Fruit fly (Drosophila melanogaster) whole organism, prepupa: ENCODE measurements around the gene CG31999.
A peak's percentile ranks its signal among the peaks of the same experiment; 100 is the strongest.

Source experiments
- CG11762 ChIP-seq: fragments of 200-800 bp; sonication (Bioruptor generic); optimal IDR thresholded peaks from 3 replicates; lab custom pipeline; 2016; ENCODE audit warnings: missing biosample characterization, missing genetic modification characterization; ENCODE audit not compliant: insufficient read depth
- CG16779 ChIP-seq: fragments of 200-800 bp; sonication (Bioruptor generic); optimal IDR thresholded peaks from 3 replicates; lab custom pipeline; 2017; ENCODE audit warnings: missing biosample characterization, mild to moderate bottlenecking, missing genetic modification characterization
- CG32006 ChIP-seq: fragments of 200-800 bp; sonication (Bioruptor generic); optimal IDR thresholded peaks from 3 replicates; lab custom pipeline; 2017; ENCODE audit warnings: missing biosample characterization, mild to moderate bottlenecking, missing genetic modification characterization
- CG4318 ChIP-seq: fragments of 200-800 bp; sonication (Bioruptor generic); optimal IDR thresholded peaks from 3 replicates; lab custom pipeline; 2017; ENCODE audit warnings: missing biosample characterization, mild to moderate bottlenecking, missing genetic modification characterization
- CG6854 ChIP-seq: fragments of 200-800 bp; sonication (Bioruptor generic); optimal IDR thresholded peaks from 2 replicates; lab custom pipeline; 2017; ENCODE audit warnings: missing biosample characterization, mild to moderate bottlenecking, missing genetic modification characterization
- Eip78C ChIP-seq: fragments of 200-800 bp; sonication (Bioruptor generic); peaks from one replicate; lab custom pipeline; 2016; ENCODE audit warnings: missing biosample characterization, missing genetic modification characterization
- Hr38 ChIP-seq: sonication (Bioruptor generic); optimal IDR thresholded peaks from 2 replicates; lab custom pipeline; 2016; ENCODE audit warnings: missing biosample characterization, missing genetic modification characterization
- Lpt ChIP-seq: fragments of 200-800 bp; sonication (Bioruptor generic); optimal IDR thresholded peaks from 3 replicates; lab custom pipeline; 2016; ENCODE audit warnings: missing biosample characterization, missing genetic modification characterization
- OdsH ChIP-seq: fragments of 200-800 bp; sonication (Bioruptor generic); optimal IDR thresholded peaks from 3 replicates; lab custom pipeline; 2016; ENCODE audit warnings: missing biosample characterization, missing genetic modification characterization
- Sox102F ChIP-seq: fragments of 200-800 bp; sonication (Bioruptor generic); optimal IDR thresholded peaks from 2 replicates; lab custom pipeline; 2016; ENCODE audit warnings: missing biosample characterization, mild to moderate bottlenecking, missing genetic modification characterization
- acj6 ChIP-seq: fragments of 200-800 bp; sonication (Bioruptor generic); optimal IDR thresholded peaks from 3 replicates; lab custom pipeline; 2016; ENCODE audit warnings: missing biosample characterization, missing genetic modification characterization
- eg ChIP-seq: fragments of 200-800 bp; sonication (Bioruptor generic); IDR thresholded peaks from 3 replicates; pipeline ENCODE4 v1.3.6; 2022; ENCODE audit warnings: missing biosample characterization, missing genetic modification characterization
- pdm3 ChIP-seq: fragments of 200-800 bp; sonication (Bioruptor generic); optimal IDR thresholded peaks from 3 replicates; lab custom pipeline; 2016; ENCODE audit warnings: missing biosample characterization, missing genetic modification characterization
- spab ChIP-seq: fragments of 200-800 bp; sonication (Bioruptor generic); optimal IDR thresholded peaks from 2 replicates; lab custom pipeline; 2017; ENCODE audit warnings: missing biosample characterization, mild to moderate bottlenecking, missing genetic modification characterization, missing genetic modification reagents

DNA sequence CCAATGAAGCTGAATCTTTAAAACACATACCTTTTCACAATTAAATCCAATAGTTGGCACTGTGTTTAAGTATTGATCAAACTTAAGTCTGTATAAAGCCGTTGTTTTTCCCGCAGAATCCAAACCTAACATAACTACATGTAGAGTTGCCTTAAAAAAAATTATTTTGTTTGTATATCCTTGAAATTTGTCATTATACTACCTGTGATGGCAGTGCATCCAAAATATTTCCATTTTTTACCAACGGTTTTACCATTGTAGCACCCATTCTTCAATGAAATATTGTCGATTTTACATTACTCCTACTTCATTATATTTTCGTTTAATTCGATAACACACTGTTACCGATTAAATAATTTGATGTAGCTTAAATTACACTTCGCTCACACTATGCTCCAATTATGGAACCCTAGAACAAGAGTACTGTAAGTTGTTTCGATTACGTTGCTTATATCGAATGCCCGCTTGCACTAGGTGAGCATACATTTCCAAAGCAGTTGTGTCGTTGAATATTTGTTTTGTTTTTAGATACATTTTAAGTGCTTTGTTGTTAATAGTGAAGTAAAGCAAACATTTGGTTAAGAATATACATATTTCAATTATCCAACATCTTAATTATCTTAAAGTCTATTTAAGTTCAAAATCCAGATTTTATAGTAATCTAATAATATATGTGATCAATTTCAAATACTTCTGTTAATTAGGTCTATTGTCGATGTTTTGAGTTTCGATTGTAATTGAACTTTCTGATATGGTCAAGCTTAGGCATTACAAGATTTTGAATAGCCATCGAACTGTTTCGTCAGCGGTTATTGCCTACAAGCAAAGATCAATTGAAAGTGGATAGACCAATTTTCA is 48.3 kb downstream of the CG31999 start, which contains the start of gene Arl4:
- TF ChIP-seq pdm3 (GFP tag; lab: Kevin White, UChicago) (peak; percentile 13), OdsH (GFP tag; lab: Kevin White, UChicago) (peak; percentile 8), CG6854 (GFP tag; lab: Kevin White, UChicago) (no peak), CG16779 (tag; lab: Kevin White, UChicago) (no peak), CG4318 (no peak), eg (no peak), acj6 (GFP tag; lab: Kevin White, UChicago) (no peak), Eip78C (peak; percentile 64), CG11762 (no peak), Sox102F (GFP tag; lab: Kevin White, UChicago) (no peak), spab (GFP tag; lab: Kevin White, UChicago) (no peak), Lpt (GFP tag; lab: Kevin White, UChicago) (no peak), Hr38 (GFP tag; lab: Kevin White, UChicago) (no peak), CG32006 (no peak)
